Worm (Caenorhabditis elegans) whole organism, midembryonic: ENCODE measurements around the gene wee-1.3.

Source experiments
- T22C8.4 ChIP-seq: fragments of 200-800 bp; sonication (Bioruptor generic); IDR thresholded peaks from 2 replicates; pipeline ENCODE4 v1.3.6; 2022; ENCODE audit warnings: missing genetic modification characterization, missing compliant biosample characterization
- cog-1 ChIP-seq: sonication (generic microtip); optimal IDR thresholded peaks from 2 replicates; lab custom pipeline; 2016; ENCODE audit warnings: missing genetic modification characterization, missing compliant biosample characterization
- flt-1 ChIP-seq: fragments of 200-800 bp; sonication (Bioruptor generic); IDR thresholded peaks from 2 replicates; pipeline ENCODE4 v1.3.6; 2022; ENCODE audit warnings: missing genetic modification characterization, missing compliant biosample characterization
- klf-2 ChIP-seq: fragments of 200-800 bp; sonication (Bioruptor generic); conservative IDR thresholded peaks from 2 replicates; pipeline ENCODE4 v1.3.6; 2022; ENCODE audit warnings: missing genetic modification reagents, missing genetic modification characterization, missing compliant biosample characterization
- med-1 ChIP-seq: sonication (generic microtip); optimal IDR thresholded peaks from 2 replicates; lab custom pipeline; 2017; ENCODE audit warnings: missing genetic modification characterization, mild to moderate bottlenecking, missing compliant biosample characterization, antibody characterized with exemption, missing genetic modification reagents; ENCODE audit not compliant: insufficient read depth
- ref-1 ChIP-seq: fragments of 200-800 bp; sonication (Bioruptor generic); conservative IDR thresholded peaks from 2 replicates; pipeline ENCODE4 v1.3.6; 2022; ENCODE audit warnings: missing genetic modification reagents, missing genetic modification characterization, missing compliant biosample characterization
- tab-1 ChIP-seq: fragments of 200-800 bp; sonication (Bioruptor generic); IDR thresholded peaks from 2 replicates; pipeline ENCODE4 v1.3.6; 2022; ENCODE audit warnings: missing genetic modification characterization, missing compliant biosample characterization
- ztf-23 ChIP-seq: fragments of 200-800 bp; sonication (Bioruptor generic); IDR thresholded peaks from 2 replicates; pipeline ENCODE4 v1.3.6; 2022; ENCODE audit warnings: missing genetic modification reagents, missing genetic modification characterization, missing compliant biosample characterization
- ztf-29 ChIP-seq: fragments of 200-800 bp; sonication (Bioruptor generic); IDR thresholded peaks from 2 replicates; pipeline ENCODE4 v1.3.6; 2022; ENCODE audit warnings: missing genetic modification reagents, missing genetic modification characterization, missing compliant biosample characterization

The wee-1.3 gene

DNA sequence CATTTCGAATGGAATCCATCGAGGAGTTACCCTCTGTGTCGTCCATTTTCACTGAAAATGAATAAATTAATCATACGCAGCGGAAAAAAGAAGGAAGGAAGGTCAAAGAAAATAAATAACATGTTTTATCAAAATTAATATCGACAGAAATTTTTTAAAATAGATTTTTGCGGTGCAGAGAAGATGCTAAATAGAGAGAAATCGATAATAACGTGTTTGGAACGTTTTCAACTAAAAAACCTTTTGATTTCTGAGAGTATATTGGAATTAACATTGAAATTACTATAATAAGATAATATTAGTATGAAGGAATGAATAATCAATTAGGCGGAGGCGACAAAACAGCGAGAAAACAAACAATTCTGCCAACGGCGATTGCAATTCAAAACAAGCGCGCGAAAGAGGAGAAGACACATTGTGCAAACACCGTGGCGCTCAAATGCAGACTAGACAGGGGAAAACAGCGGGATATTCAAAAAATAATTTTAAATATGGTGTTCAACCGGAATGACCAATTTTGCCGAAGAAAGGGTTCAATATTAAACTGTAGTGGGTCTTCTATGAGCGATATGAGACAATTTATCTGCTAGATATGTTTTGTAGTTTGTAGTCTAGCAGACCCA, at the start of gene wee-1.3:
Gene wee-1.3, minus strand, starts transcription at position 51 of the 623 bp plus-strand sequence.
- no peak for TF ChIP-seq ztf-23 (GFP tag; lab: Robert Waterston, UW)
- no peak for TF ChIP-seq tab-1 (GFP tag; lab: Robert Waterston, UW)
- TF ChIP-seq cog-1, result peak; percentile 80
- 0 out of 2 replicates have a peak, but pooled peaks have one; percentile 17 for TF ChIP-seq flt-1 (GFP tag; lab: Robert Waterston, UW)
- no peak for TF ChIP-seq ztf-29 (GFP tag; lab: Robert Waterston, UW)
- TF ChIP-seq T22C8.4 (GFP tag; lab: Robert Waterston, UW), result 0 out of 2 replicates have a peak, but pooled peaks have one; percentile 23
- TF ChIP-seq ref-1 (GFP tag; lab: Robert Waterston, UW), result no peak
- no peak for TF ChIP-seq klf-2 (GFP tag; lab: Robert Waterston, UW)
- TF ChIP-seq med-1, result no peak

DNA sequence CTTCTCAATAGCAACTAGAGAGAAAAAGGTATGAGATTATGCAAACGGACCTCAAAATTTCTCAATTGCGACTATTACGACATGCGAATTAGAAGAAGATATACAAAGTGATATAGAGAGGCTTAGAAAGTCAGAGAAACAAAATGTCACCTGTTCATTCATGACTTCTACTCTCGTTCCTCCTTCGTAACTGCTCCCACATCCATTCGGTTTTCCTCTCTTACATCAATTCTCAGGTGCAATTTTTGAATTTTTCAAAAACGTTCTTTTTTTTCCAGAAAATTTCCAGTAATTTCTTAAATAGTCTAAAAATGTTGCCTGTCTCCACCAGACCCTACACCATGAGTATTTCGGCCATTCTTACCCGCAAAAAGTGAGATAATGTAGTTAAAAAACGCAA, 48.4 kb upstream of the wee-1.3 start:
- no peak for TF ChIP-seq ref-1 (GFP tag; lab: Robert Waterston, UW)
- TF ChIP-seq med-1, result no peak
- no peak for TF ChIP-seq flt-1 (GFP tag; lab: Robert Waterston, UW)
- TF ChIP-seq T22C8.4 (GFP tag; lab: Robert Waterston, UW), result no peak

DNA sequence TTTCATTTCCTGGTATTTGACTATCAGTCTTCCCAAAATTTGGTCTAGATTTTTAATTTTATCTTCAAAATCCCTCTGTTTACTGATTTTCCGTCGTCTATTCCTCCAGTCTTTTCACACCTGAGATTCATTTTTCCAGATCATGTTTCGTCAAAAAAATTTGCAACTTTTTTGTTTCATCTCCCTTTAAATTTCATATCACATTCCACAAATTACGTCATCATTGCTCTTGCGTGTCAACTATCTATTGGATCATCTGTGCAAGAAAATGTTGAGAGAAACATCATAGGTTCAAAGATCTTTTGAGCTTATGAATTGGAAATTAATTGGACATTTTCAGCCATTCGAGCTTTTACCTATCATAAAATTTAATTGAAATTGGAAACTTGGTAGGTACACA, 43.1 kb upstream of the wee-1.3 start:
- TF ChIP-seq T22C8.4 (GFP tag; lab: Robert Waterston, UW) (no peak), ref-1 (GFP tag; lab: Robert Waterston, UW) (no peak), ztf-23 (GFP tag; lab: Robert Waterston, UW) (no peak), ztf-29 (GFP tag; lab: Robert Waterston, UW) (no peak)

DNA sequence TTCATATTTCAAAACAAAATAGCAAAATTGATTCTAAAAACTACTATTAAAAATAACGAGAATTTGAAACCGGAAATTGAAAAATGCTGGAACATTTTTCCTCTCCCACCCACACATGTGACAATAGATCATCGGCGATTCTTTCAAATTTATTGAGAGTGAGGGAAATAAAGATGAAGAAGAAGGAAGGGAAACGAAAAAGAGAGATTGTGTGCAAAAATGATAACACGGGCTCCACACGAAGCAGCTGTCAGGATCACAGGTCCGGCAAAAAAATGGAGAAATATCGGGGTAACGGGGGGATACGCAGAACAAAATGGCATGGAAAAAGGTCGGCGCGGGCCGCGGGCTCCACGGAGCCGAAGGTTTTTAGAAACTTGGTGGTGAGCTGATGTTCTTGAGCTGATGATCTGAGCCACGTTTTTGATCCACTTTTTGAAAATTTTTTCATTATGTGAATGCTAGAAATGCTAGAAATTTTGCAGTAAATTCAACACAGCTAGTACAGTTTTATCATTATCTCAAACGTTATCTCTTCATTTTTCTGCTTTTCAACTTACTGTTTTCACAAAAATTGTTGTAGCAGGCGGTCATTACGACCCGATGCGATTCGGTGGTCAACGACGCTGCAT, 41.5 kb upstream of the wee-1.3 start, which contains the start of gene shk-1:
Gene shk-1, plus strand, starts transcription at position 582 of the 632 bp plus-strand sequence.
- TF ChIP-seq ztf-29 (GFP tag; lab: Robert Waterston, UW) (no peak), cog-1 (no peak), tab-1 (GFP tag; lab: Robert Waterston, UW) (no peak)

DNA sequence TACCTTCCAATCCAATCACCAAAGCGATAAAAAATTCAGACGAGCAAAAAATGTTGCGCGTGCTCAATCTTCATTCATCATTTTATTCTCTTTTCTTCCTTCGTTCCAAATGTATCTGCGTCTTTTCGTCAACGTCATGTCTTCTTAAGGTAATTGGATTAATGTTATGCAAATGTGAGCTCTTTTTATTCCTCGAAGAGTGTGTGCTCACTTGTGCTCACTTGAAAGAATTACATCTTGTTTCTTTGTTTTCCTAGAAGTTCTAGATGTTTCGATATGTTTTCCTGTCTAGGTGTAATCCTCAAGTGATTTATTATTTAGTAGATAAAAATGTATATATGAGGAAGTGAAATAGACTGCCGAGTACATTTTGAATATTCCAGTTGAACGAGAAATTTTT, 39.2 kb upstream of the wee-1.3 start:
- TF ChIP-seq T22C8.4 (GFP tag; lab: Robert Waterston, UW) (no peak), med-1 (no peak), ztf-23 (GFP tag; lab: Robert Waterston, UW) (no peak), ztf-29 (GFP tag; lab: Robert Waterston, UW) (no peak), ref-1 (GFP tag; lab: Robert Waterston, UW) (no peak), flt-1 (GFP tag; lab: Robert Waterston, UW) (no peak), tab-1 (GFP tag; lab: Robert Waterston, UW) (no peak), klf-2 (GFP tag; lab: Robert Waterston, UW) (no peak), cog-1 (no peak)

DNA sequence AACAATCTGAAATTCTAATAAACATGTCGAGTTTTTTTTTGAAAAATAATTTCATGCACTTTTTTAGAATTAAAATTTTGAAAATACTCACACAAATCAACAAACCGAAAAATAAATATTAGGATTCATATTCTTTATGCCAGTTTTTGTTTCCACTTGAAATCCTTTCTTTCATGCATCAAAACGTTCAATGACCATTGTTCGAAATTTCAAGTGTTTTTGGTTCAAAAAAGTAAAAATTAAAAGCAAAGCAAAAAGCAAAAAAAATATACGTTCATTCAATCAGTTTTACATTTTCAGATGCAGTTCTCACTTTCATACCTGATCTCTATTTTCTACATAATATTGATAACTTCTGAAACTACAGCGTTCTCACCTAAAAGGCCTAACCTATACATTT, 37.5 kb upstream of the wee-1.3 start, which contains the start of gene ZK1321.1:
Gene ZK1321.1, plus strand, starts transcription at position 301 of the 400 bp plus-strand sequence.
- no peak for TF ChIP-seq flt-1 (GFP tag; lab: Robert Waterston, UW)
- no peak for TF ChIP-seq klf-2 (GFP tag; lab: Robert Waterston, UW)
- TF ChIP-seq ztf-23 (GFP tag; lab: Robert Waterston, UW), result no peak
- no peak for TF ChIP-seq med-1
- no peak for TF ChIP-seq tab-1 (GFP tag; lab: Robert Waterston, UW)
- no peak for TF ChIP-seq ref-1 (GFP tag; lab: Robert Waterston, UW)
- no peak for TF ChIP-seq cog-1
- no peak for TF ChIP-seq ztf-29 (GFP tag; lab: Robert Waterston, UW)
- TF ChIP-seq T22C8.4 (GFP tag; lab: Robert Waterston, UW), result no peak

DNA sequence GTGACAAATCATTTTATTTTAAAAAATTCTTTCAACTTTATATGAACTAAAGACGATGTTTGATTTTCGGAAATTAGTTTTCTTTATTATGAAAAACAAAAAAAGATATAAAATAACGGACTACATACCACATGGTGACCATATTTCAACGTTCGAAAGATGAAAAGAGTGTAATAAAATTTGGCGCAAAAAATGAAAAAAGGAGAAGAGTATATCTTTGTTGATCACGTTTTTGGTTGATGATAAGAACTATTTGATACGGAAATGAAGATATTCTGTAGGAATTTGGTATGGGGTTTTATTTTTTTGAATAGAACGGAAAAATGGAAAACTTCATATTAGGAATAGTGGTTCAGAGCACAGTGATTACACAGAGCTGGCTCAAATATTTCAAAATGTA, 36.8 kb upstream of the wee-1.3 start, which contains the start of gene Y53C12B.7:
Gene Y53C12B.7, minus strand, starts transcription at position 163 of the 400 bp plus-strand sequence.
- no peak for TF ChIP-seq ztf-23 (GFP tag; lab: Robert Waterston, UW)

DNA sequence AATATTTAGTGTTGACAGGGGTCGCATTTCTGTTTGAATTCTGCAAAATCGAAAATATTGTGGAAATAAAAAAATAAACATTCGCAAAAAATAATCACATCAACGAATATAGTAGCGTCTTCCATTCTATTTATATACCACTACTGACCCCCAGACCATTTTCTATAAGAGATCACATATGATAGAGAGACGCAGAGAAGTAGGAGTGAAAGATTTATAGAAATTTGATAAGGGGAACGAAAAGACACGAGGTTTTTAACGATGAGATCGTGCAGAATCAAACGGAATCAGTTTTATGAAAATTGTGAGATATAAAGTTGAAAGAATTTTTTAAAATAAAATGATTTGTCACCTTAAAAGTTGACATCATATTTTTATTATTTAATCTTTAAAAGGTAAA, 36.0 kb upstream of the wee-1.3 start:
- TF ChIP-seq cog-1, result no peak
- TF ChIP-seq klf-2 (GFP tag; lab: Robert Waterston, UW), result no peak
- no peak for TF ChIP-seq T22C8.4 (GFP tag; lab: Robert Waterston, UW)
- no peak for TF ChIP-seq med-1
- no peak for TF ChIP-seq tab-1 (GFP tag; lab: Robert Waterston, UW)
- no peak for TF ChIP-seq ref-1 (GFP tag; lab: Robert Waterston, UW)
- TF ChIP-seq ztf-23 (GFP tag; lab: Robert Waterston, UW), result no peak
- no peak for TF ChIP-seq ztf-29 (GFP tag; lab: Robert Waterston, UW)
- no peak for TF ChIP-seq flt-1 (GFP tag; lab: Robert Waterston, UW)

DNA sequence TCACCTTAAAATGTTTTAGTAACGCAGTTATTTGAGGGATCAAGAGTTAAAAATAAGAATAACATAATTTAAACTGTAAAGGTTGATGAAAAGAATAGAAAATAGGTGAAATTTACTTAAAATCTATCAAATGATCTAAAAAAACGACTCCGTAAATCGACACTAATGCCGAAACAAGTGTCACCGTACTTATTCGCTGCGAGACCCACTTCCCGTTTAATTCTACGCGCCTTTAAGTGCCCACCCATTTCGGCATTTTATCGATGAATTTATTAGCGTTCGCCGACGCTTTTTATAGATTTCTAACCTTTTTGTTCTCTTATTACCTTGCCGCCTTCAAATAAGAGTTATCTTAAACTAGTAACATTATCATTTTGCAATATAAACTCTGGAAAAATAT, 29.8 kb upstream of the wee-1.3 start, which contains the start of the genes Y53C12B.1 and nos-3:
Gene Y53C12B.1, minus strand, starts transcription at position 10 of the 400 bp plus-strand sequence.
Gene nos-3, plus strand, starts transcription at position 248 of the 400 bp plus-strand sequence.
- TF ChIP-seq ref-1 (GFP tag; lab: Robert Waterston, UW) (no peak), flt-1 (GFP tag; lab: Robert Waterston, UW) (0 out of 2 replicates have a peak, but pooled peaks have one; percentile 11), ztf-23 (GFP tag; lab: Robert Waterston, UW) (no peak), med-1 (no peak), T22C8.4 (GFP tag; lab: Robert Waterston, UW) (no peak), tab-1 (GFP tag; lab: Robert Waterston, UW) (no peak), klf-2 (GFP tag; lab: Robert Waterston, UW) (no peak), cog-1 (peak; percentile 83), ztf-29 (GFP tag; lab: Robert Waterston, UW) (no peak)

DNA sequence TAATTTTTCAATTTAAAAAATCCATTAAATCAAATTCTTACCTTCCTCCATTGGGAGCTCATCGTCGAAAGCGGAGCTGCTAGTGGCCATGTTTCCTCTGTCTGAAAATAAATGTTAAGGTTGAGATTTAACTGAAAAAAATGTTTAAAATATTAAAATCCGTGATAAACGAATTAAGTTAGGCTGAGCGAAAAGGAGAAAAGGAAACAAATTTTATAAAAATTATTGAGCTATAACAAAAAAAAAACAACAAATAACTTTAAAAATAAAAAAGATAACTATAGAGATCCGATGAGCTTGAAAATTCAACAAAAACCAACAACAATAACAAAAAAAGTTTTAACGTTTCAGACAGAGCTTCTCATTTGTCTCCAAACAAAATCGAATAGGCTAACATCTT, 26.5 kb upstream of the wee-1.3 start, which contains the start of gene pno-1:
Gene pno-1, minus strand, starts transcription at position 101 of the 400 bp plus-strand sequence.
- TF ChIP-seq flt-1 (GFP tag; lab: Robert Waterston, UW) (no peak), cog-1 (no peak), ref-1 (GFP tag; lab: Robert Waterston, UW) (no peak), klf-2 (GFP tag; lab: Robert Waterston, UW) (no peak), ztf-29 (GFP tag; lab: Robert Waterston, UW) (no peak), T22C8.4 (GFP tag; lab: Robert Waterston, UW) (no peak), tab-1 (GFP tag; lab: Robert Waterston, UW) (no peak), med-1 (no peak), ztf-23 (GFP tag; lab: Robert Waterston, UW) (no peak)
